Fruit fly (Drosophila melanogaster) whole organism, embryonic: ENCODE results near the gene Sbf.

ENCODE experiments used
- B-H1 ChIP-seq: fragments of 200-800 bp; sonication (Bioruptor generic); IDR thresholded peaks from 3 replicates; pipeline ENCODE4 v1.3.6; 2022; ENCODE audit warnings: missing biosample characterization, missing genetic modification characterization
- Bdp1 ChIP-seq: fragments of 200-800 bp; sonication (Bioruptor generic); optimal IDR thresholded peaks from 3 replicates; lab custom pipeline; 2016; ENCODE audit warnings: missing biosample characterization, missing genetic modification characterization
- CG10431 ChIP-seq: fragments of 200-800 bp; sonication (Bioruptor generic); optimal IDR thresholded peaks from 3 replicates; lab custom pipeline; 2018; ENCODE audit warnings: missing biosample characterization, mild to moderate bottlenecking, missing genetic modification characterization
- CG11695 ChIP-seq: fragments of 200-800 bp; sonication (Bioruptor generic); IDR thresholded peaks from 3 replicates; pipeline ENCODE4 v1.3.6; 2022; ENCODE audit warnings: missing biosample characterization, missing genetic modification characterization
- CG12236 ChIP-seq: fragments of 200-800 bp; sonication (Bioruptor generic); optimal IDR thresholded peaks from 2 replicates; lab custom pipeline; 2016; ENCODE audit warnings: missing biosample characterization, missing genetic modification characterization
- CG13123 ChIP-seq: fragments of 200-800 bp; sonication (Bioruptor generic); optimal IDR thresholded peaks from 2 replicates; lab custom pipeline; 2016; ENCODE audit warnings: missing biosample characterization, missing genetic modification characterization
- CG13775 ChIP-seq: fragments of 200-800 bp; sonication (Bioruptor generic); optimal IDR thresholded peaks from 3 replicates; lab custom pipeline; 2017; ENCODE audit warnings: missing biosample characterization, mild to moderate bottlenecking, missing genetic modification characterization
- CG13894 ChIP-seq: fragments of 200-800 bp; sonication (Bioruptor generic); optimal IDR thresholded peaks from 3 replicates; lab custom pipeline; 2018; ENCODE audit warnings: missing biosample characterization, mild to moderate bottlenecking, missing genetic modification characterization, moderate library complexity
- CG14860 ChIP-seq: fragments of 200-800 bp; sonication (Bioruptor generic); IDR thresholded peaks from 3 replicates; pipeline ENCODE4 v1.3.6; 2022; ENCODE audit warnings: missing biosample characterization, missing genetic modification characterization; ENCODE audit not compliant: partially characterized antibody
- CG15601 ChIP-seq: fragments of 200-800 bp; sonication (Bioruptor generic); optimal IDR thresholded peaks from 3 replicates; lab custom pipeline; 2019; ENCODE audit warnings: missing biosample characterization, mild to moderate bottlenecking, missing genetic modification characterization, moderate library complexity
- CG17186 ChIP-seq: fragments of 200-800 bp; sonication (Bioruptor generic); optimal IDR thresholded peaks from 3 replicates; lab custom pipeline; 2017; ENCODE audit warnings: missing biosample characterization, missing genetic modification reagents, missing genetic modification characterization
- CG18764 ChIP-seq: fragments of 200-800 bp; sonication (Bioruptor generic); optimal IDR thresholded peaks from 3 replicates; lab custom pipeline; 2016; ENCODE audit warnings: missing biosample characterization, missing genetic modification characterization
- CG2889 ChIP-seq: fragments of 200-800 bp; sonication (Bioruptor generic); IDR thresholded peaks from 3 replicates; pipeline ENCODE4 v1.3.6; 2022; ENCODE audit warnings: missing biosample characterization, missing genetic modification characterization
- CG34224 ChIP-seq: fragments of 200-800 bp; sonication (Bioruptor generic); IDR thresholded peaks from 3 replicates; pipeline ENCODE4 v1.3.6; 2022; ENCODE audit warnings: missing biosample characterization, missing genetic modification characterization; ENCODE audit not compliant: partially characterized antibody
- CG6654 ChIP-seq: fragments of 200-800 bp; sonication (Bioruptor generic); optimal IDR thresholded peaks from 2 replicates; lab custom pipeline; 2017; ENCODE audit warnings: missing biosample characterization, mild to moderate bottlenecking, missing genetic modification characterization
- CG8765 ChIP-seq: fragments of 200-800 bp; sonication (Bioruptor generic); IDR thresholded peaks from 2 replicates; pipeline ENCODE4 v1.3.6; 2022; ENCODE audit warnings: missing biosample characterization, missing genetic modification characterization
- CG9797 ChIP-seq: fragments of 200-800 bp; sonication (Bioruptor generic); optimal IDR thresholded peaks from 3 replicates; lab custom pipeline; 2018; ENCODE audit warnings: missing biosample characterization, mild to moderate bottlenecking, missing genetic modification characterization
- CTCF ChIP-seq: fragments of 200-800 bp; sonication (Bioruptor generic); optimal IDR thresholded peaks from 2 replicates; lab custom pipeline; 2017; ENCODE audit warnings: missing biosample characterization, mild to moderate bottlenecking, missing genetic modification characterization, moderate library complexity
- Ets97D ChIP-seq: fragments of 200-800 bp; sonication (Bioruptor generic); optimal IDR thresholded peaks from 3 replicates; lab custom pipeline; 2016; ENCODE audit warnings: missing biosample characterization, missing genetic modification characterization
- Fer1 ChIP-seq: fragments of 200-800 bp; sonication (Bioruptor generic); optimal IDR thresholded peaks from 2 replicates; lab custom pipeline; 2017; ENCODE audit warnings: missing biosample characterization, mild to moderate bottlenecking, missing genetic modification characterization
- HLH4C ChIP-seq: fragments of 200-800 bp; sonication (Bioruptor generic); IDR thresholded peaks from 3 replicates; pipeline ENCODE4 v1.3.6; 2022; ENCODE audit warnings: missing biosample characterization, missing genetic modification characterization; ENCODE audit not compliant: partially characterized antibody
- NC2β ChIP-seq: fragments of 200-800 bp; sonication (Bioruptor generic); optimal IDR thresholded peaks from 2 replicates; lab custom pipeline; 2016; ENCODE audit warnings: missing biosample characterization, missing genetic modification characterization
- PHDP ChIP-seq: fragments of 200-800 bp; sonication (Bioruptor generic); optimal IDR thresholded peaks from 3 replicates; lab custom pipeline; 2018; ENCODE audit warnings: missing biosample characterization, mild to moderate bottlenecking, missing genetic modification characterization, moderate library complexity
- Pdp1 ChIP-seq, 2 experiments: fragments of 200-800 bp; sonication (Bioruptor generic); optimal IDR thresholded peaks; 3 replicates each; lab custom pipeline; 2016; ENCODE audit warnings: missing biosample characterization in 2 of 2, missing genetic modification characterization in 2 of 2, mild to moderate bottlenecking in 1 of 2, moderate library complexity in 1 of 2
- Rx ChIP-seq: fragments of 200-800 bp; sonication (Bioruptor generic); IDR thresholded peaks from 2 replicates; pipeline ENCODE4 v1.3.6; 2022; ENCODE audit warnings: missing biosample characterization, missing genetic modification characterization
- Scr ChIP-seq: fragments of 200-800 bp; sonication (Bioruptor generic); IDR thresholded peaks from 2 replicates; pipeline ENCODE4 v1.3.6; 2022; ENCODE audit warnings: missing biosample characterization, missing genetic modification characterization; ENCODE audit not compliant: partially characterized antibody
- Side ChIP-seq: fragments of 200-800 bp; sonication (Bioruptor generic); optimal IDR thresholded peaks from 2 replicates; lab custom pipeline; 2016; ENCODE audit warnings: missing biosample characterization, missing genetic modification characterization
- Sox102F ChIP-seq: fragments of 200-800 bp; sonication (Bioruptor generic); optimal IDR thresholded peaks from 2 replicates; lab custom pipeline; 2018; ENCODE audit warnings: missing biosample characterization, mild to moderate bottlenecking, missing genetic modification characterization, moderate library complexity
- TFAM ChIP-seq: fragments of 200-800 bp; sonication (Bioruptor generic); optimal IDR thresholded peaks from 2 replicates; lab custom pipeline; 2017; ENCODE audit warnings: missing biosample characterization, missing genetic modification characterization, inconsistent platforms
- Xbp1 ChIP-seq: fragments of 200-800 bp; sonication (Bioruptor generic); optimal IDR thresholded peaks from 3 replicates; lab custom pipeline; 2016; ENCODE audit warnings: missing biosample characterization, mild to moderate bottlenecking, missing genetic modification characterization
- ap ChIP-seq: fragments of 200-800 bp; sonication (Bioruptor generic); IDR thresholded peaks from 2 replicates; pipeline ENCODE4 v1.3.6; 2022; ENCODE audit warnings: missing biosample characterization, missing genetic modification characterization
- az2 ChIP-seq: fragments of 200-800 bp; sonication (Bioruptor generic); optimal IDR thresholded peaks from 3 replicates; lab custom pipeline; 2016; ENCODE audit warnings: missing biosample characterization, missing genetic modification characterization
- bbx ChIP-seq: fragments of 200-800 bp; sonication (Bioruptor generic); IDR thresholded peaks from 2 replicates; pipeline ENCODE4 v1.3.6; 2022; ENCODE audit warnings: missing biosample characterization, missing genetic modification characterization; ENCODE audit not compliant: partially characterized antibody
- crol ChIP-seq: fragments of 200-800 bp; sonication (Bioruptor generic); IDR thresholded peaks from 2 replicates; pipeline ENCODE4 v1.3.6; 2022; ENCODE audit warnings: missing biosample characterization, missing genetic modification characterization
- dati ChIP-seq: fragments of 200-800 bp; sonication (Bioruptor generic); IDR thresholded peaks from 2 replicates; pipeline ENCODE4 v1.3.6; 2022; ENCODE audit warnings: missing biosample characterization, missing genetic modification characterization
- dmrt99B ChIP-seq: fragments of 200-800 bp; sonication (Bioruptor generic); optimal IDR thresholded peaks from 2 replicates; lab custom pipeline; 2018; ENCODE audit warnings: missing biosample characterization, mild to moderate bottlenecking, missing genetic modification characterization, moderate library complexity
- emc ChIP-seq: fragments of 200-800 bp; sonication (Bioruptor generic); optimal IDR thresholded peaks from 2 replicates; lab custom pipeline; 2016; ENCODE audit warnings: missing biosample characterization, missing genetic modification characterization
- ems ChIP-seq: fragments of 200-800 bp; sonication (Bioruptor generic); optimal IDR thresholded peaks from 3 replicates; lab custom pipeline; 2016; ENCODE audit warnings: missing biosample characterization, missing genetic modification characterization
- en ChIP-seq: fragments of 200-800 bp; sonication (Bioruptor generic); optimal IDR thresholded peaks from 2 replicates; lab custom pipeline; 2016; ENCODE audit warnings: missing biosample characterization, missing genetic modification characterization
- eyg ChIP-seq: fragments of 200-800 bp; sonication (Bioruptor generic); optimal IDR thresholded peaks from 3 replicates; lab custom pipeline; 2016; ENCODE audit warnings: missing biosample characterization, missing genetic modification characterization
- hbn ChIP-seq: fragments of 200-800 bp; sonication (Bioruptor generic); IDR thresholded peaks from 2 replicates; pipeline ENCODE4 v1.3.6; 2022; ENCODE audit warnings: missing biosample characterization, missing genetic modification characterization; ENCODE audit not compliant: partially characterized antibody
- jumu ChIP-seq: fragments of 200-800 bp; sonication (Bioruptor generic); optimal IDR thresholded peaks from 3 replicates; lab custom pipeline; 2016; ENCODE audit warnings: missing biosample characterization, missing genetic modification characterization
- ken ChIP-seq: fragments of 200-800 bp; sonication (Bioruptor generic); IDR thresholded peaks from 3 replicates; pipeline ENCODE4 v1.3.6; 2022; ENCODE audit warnings: missing biosample characterization, missing genetic modification characterization
- nau ChIP-seq: fragments of 200-800 bp; sonication (Bioruptor generic); optimal IDR thresholded peaks from 3 replicates; lab custom pipeline; 2017; ENCODE audit warnings: missing biosample characterization, mild to moderate bottlenecking, missing genetic modification characterization, missing genetic modification reagents
- nom ChIP-seq: fragments of 200-800 bp; sonication (Bioruptor generic); optimal IDR thresholded peaks from 2 replicates; lab custom pipeline; 2017; ENCODE audit warnings: missing biosample characterization, missing genetic modification characterization, mild to moderate bottlenecking, moderate library complexity, missing genetic modification reagents
- phol ChIP-seq: fragments of 200-800 bp; sonication (Bioruptor generic); optimal IDR thresholded peaks from 3 replicates; lab custom pipeline; 2018; ENCODE audit warnings: missing biosample characterization, mild to moderate bottlenecking, missing genetic modification characterization, moderate library complexity
- rib ChIP-seq: fragments of 200-800 bp; sonication (Bioruptor generic); IDR thresholded peaks from 2 replicates; pipeline ENCODE4 v1.3.6; 2022; ENCODE audit warnings: missing biosample characterization, missing genetic modification characterization
- run ChIP-seq: fragments of 200-800 bp; sonication (Bioruptor generic); optimal IDR thresholded peaks from 3 replicates; lab custom pipeline; 2018; ENCODE audit warnings: missing biosample characterization, mild to moderate bottlenecking, missing genetic modification characterization
- tio ChIP-seq: fragments of 200-800 bp; sonication (Bioruptor generic); optimal IDR thresholded peaks from 2 replicates; lab custom pipeline; 2017; ENCODE audit warnings: missing biosample characterization, missing genetic modification characterization, inconsistent platforms
- unc-4 ChIP-seq: fragments of 200-800 bp; sonication (Bioruptor generic); IDR thresholded peaks from 2 replicates; pipeline ENCODE4 v1.3.6; 2022; ENCODE audit warnings: missing biosample characterization, missing genetic modification characterization; ENCODE audit not compliant: partially characterized antibody

Sbf gene

DNA sequence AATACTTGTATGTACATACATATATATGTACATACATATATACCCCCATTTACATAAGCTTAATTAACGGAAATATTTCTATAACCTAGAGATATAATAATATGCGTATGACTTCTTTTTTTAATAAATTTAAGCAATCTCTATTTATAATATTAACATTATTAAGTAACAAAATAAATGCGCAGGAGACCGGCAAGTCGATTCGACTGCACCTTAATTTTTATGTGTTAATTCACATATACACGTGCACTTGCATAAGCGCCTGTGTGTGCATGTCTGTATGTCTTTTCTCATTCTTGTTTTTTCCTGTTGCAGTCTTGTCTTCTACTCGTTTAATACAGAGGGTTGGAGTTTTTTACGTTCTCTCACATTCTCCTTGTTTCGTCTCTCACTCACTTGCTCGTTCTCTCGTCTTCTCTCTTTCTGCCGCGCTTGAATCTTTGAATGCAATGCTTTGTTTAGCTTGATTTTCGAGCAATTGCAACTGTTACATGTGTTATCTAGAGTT lies 16.5 kb downstream of the Sbf start (continued):
- no peak for TF ChIP-seq Side (GFP tag; lab: Kevin White, UChicago)
- peak; percentile 28 for TF ChIP-seq CG9797 (GFP tag; lab: Kevin White, UChicago)
- TF ChIP-seq nau (GFP tag; lab: Kevin White, UChicago), result peak; percentile 80
- peak; percentile 42 for TF ChIP-seq CTCF (GFP tag; lab: Kevin White, UChicago)
- TF ChIP-seq CG12236 (GFP tag; lab: Kevin White, UChicago), result peak; percentile 3
- peak; percentile 93 for TF ChIP-seq CG13775 (GFP tag; lab: Kevin White, UChicago)
- TF ChIP-seq CG17186 (GFP tag; lab: Kevin White, UChicago), result peak; percentile 58
- TF ChIP-seq Scr (GFP tag; lab: Robert Waterston, UW), result no peak
- no peak for TF ChIP-seq Ets97D (GFP tag; lab: Kevin White, UChicago)
- TF ChIP-seq Pdp1 (GFP tag; optimal IDR thresholded peaks at IDR 0.05; lab: Kevin White, UChicago), result peak; percentile 28 to 76
- peak; percentile 41; the same call in 1 of the 2 replicates for TF ChIP-seq dati (GFP tag; lab: Robert Waterston, UW)
- peak; percentile 96 for TF ChIP-seq Sox102F (GFP tag; lab: Kevin White, UChicago)
- peak; percentile 73 for TF ChIP-seq Rx (GFP tag; lab: Robert Waterston, UW)
- no peak for TF ChIP-seq CG34224 (GFP tag; lab: Robert Waterston, UW)
- TF ChIP-seq rib, result no peak
- TF ChIP-seq bbx, result no peak
- TF ChIP-seq HLH4C (GFP tag; lab: Robert Waterston, UW), result no peak
- no peak for TF ChIP-seq CG14860 (GFP tag; lab: Robert Waterston, UW)
- TF ChIP-seq B-H1 (GFP tag; lab: Robert Waterston, UW), result peak; percentile 78
- TF ChIP-seq TFAM, result peak; percentile 86
- TF ChIP-seq Xbp1 (GFP tag; lab: Kevin White, UChicago), result peak; percentile 93
- peak; percentile 75; the same call in 1 of the 2 replicates for TF ChIP-seq ap (GFP tag; lab: Robert Waterston, UW)
- TF ChIP-seq CG8765, result peak; percentile 75
- peak; percentile 78 for TF ChIP-seq CG13123 (GFP tag; lab: Kevin White, UChicago)
- peak; percentile 0 for TF ChIP-seq NC2β (GFP tag; lab: Kevin White, UChicago)
- TF ChIP-seq eyg, result no peak
- TF ChIP-seq CG6654 (GFP tag; lab: Kevin White, UChicago), result peak; percentile 86
- TF ChIP-seq crol (GFP tag; lab: Robert Waterston, UW), result no peak
- TF ChIP-seq run (tag; lab: Kevin White, UChicago), result peak; percentile 83
- no peak for TF ChIP-seq unc-4 (GFP tag; lab: Robert Waterston, UW)
- TF ChIP-seq emc (GFP tag; lab: Kevin White, UChicago), result no peak
- no peak for TF ChIP-seq en (GFP tag; lab: Kevin White, UChicago)
- peak; percentile 54 for TF ChIP-seq ems (GFP tag; lab: Kevin White, UChicago)
- no peak for TF ChIP-seq hbn (GFP tag; lab: Robert Waterston, UW)
- TF ChIP-seq CG11695 (GFP tag; lab: Robert Waterston, UW), result peak; percentile 70; the same call in 2 of the 3 replicates
- TF ChIP-seq CG2889, result peak; percentile 51; the same call in 1 of the 3 replicates
- TF ChIP-seq az2 (GFP tag; lab: Kevin White, UChicago), result peak; percentile 95
- peak; percentile 97 for TF ChIP-seq CG15601 (tag; lab: Kevin White, UChicago)
- TF ChIP-seq nom, result peak; percentile 86
- TF ChIP-seq dmrt99B (tag; lab: Kevin White, UChicago), result peak; percentile 94
- TF ChIP-seq PHDP, result peak; percentile 91
- peak; percentile 87 for TF ChIP-seq CG10431 (GFP tag; lab: Kevin White, UChicago)
- peak; percentile 92 for TF ChIP-seq tio (GFP tag; lab: Kevin White, UChicago)
- TF ChIP-seq CG13894, result no peak
- TF ChIP-seq CG18764, result peak; percentile 88
- peak; percentile 98 for TF ChIP-seq phol (tag; lab: Kevin White, UChicago)
- peak; percentile 84 for TF ChIP-seq ken (GFP tag; lab: Robert Waterston, UW)
- TF ChIP-seq jumu (GFP tag; lab: Kevin White, UChicago), result peak; percentile 21
- peak; percentile 19 for TF ChIP-seq Bdp1 (GFP tag; lab: Kevin White, UChicago)
- peak; percentile 36 for TF ChIP-seq Fer1 (GFP tag; lab: Kevin White, UChicago)
